Fruit fly (Drosophila melanogaster) whole organism, embryonic: ENCODE data around the gene CG10337.

Source experiments
- CG11085 ChIP-seq: fragments of 200-800 bp; sonication (Bioruptor generic); IDR thresholded peaks from 2 replicates; pipeline ENCODE4 v1.3.6; 2022; ENCODE audit warnings: missing biosample characterization, missing genetic modification characterization
- CG11247 ChIP-seq: fragments of 200-800 bp; sonication (Bioruptor generic); IDR thresholded peaks from 2 replicates; pipeline ENCODE4 v1.3.6; 2022; ENCODE audit warnings: missing biosample characterization, missing genetic modification characterization
- CG11504 ChIP-seq: fragments of 200-800 bp; sonication (Bioruptor generic); optimal IDR thresholded peaks from 3 replicates; lab custom pipeline; 2019; ENCODE audit warnings: missing biosample characterization, mild to moderate bottlenecking, missing genetic modification characterization, moderate library complexity
- CG12071 ChIP-seq: fragments of 200-800 bp; sonication (Bioruptor generic); optimal IDR thresholded peaks from 3 replicates; lab custom pipeline; 2018; ENCODE audit warnings: missing biosample characterization, mild to moderate bottlenecking, missing genetic modification characterization
- CG14050 ChIP-seq: fragments of 200-800 bp; sonication (Bioruptor generic); IDR thresholded peaks from 3 replicates; pipeline ENCODE4 v1.3.6; 2022; ENCODE audit warnings: missing biosample characterization, missing genetic modification characterization
- CG16815 ChIP-seq: fragments of 200-800 bp; sonication (Bioruptor generic); optimal IDR thresholded peaks from 3 replicates; lab custom pipeline; 2017; ENCODE audit warnings: missing biosample characterization, mild to moderate bottlenecking, missing genetic modification characterization
- CG1832 ChIP-seq: fragments of 200-800 bp; sonication (Bioruptor generic); optimal IDR thresholded peaks from 2 replicates; lab custom pipeline; 2017; ENCODE audit warnings: missing biosample characterization, mild to moderate bottlenecking, missing genetic modification characterization, inconsistent platforms
- CG2202 ChIP-seq: fragments of 200-800 bp; sonication (Bioruptor generic); optimal IDR thresholded peaks from 2 replicates; lab custom pipeline; 2018; ENCODE audit warnings: missing biosample characterization, mild to moderate bottlenecking, missing genetic modification characterization
- CG31365 ChIP-seq: fragments of 200-800 bp; sonication (Bioruptor generic); optimal IDR thresholded peaks from 2 replicates; lab custom pipeline; 2018; ENCODE audit warnings: missing biosample characterization, mild to moderate bottlenecking, missing genetic modification characterization
- CG31441 ChIP-seq: fragments of 200-800 bp; sonication (Bioruptor generic); IDR thresholded peaks from 2 replicates; pipeline ENCODE4 v1.3.6; 2022; ENCODE audit warnings: missing biosample characterization, missing genetic modification characterization
- CG33213 ChIP-seq: fragments of 200-800 bp; sonication (Bioruptor generic); optimal IDR thresholded peaks from 3 replicates; lab custom pipeline; 2016; ENCODE audit warnings: missing biosample characterization, missing genetic modification characterization
- CG3995 ChIP-seq: fragments of 200-800 bp; sonication (Bioruptor generic); optimal IDR thresholded peaks from 3 replicates; lab custom pipeline; 2016; ENCODE audit warnings: missing biosample characterization, missing genetic modification characterization
- CG5953 ChIP-seq: fragments of 200-800 bp; sonication (Bioruptor generic); IDR thresholded peaks from 2 replicates; pipeline ENCODE4 v1.3.6; 2022; ENCODE audit warnings: missing biosample characterization, missing genetic modification characterization
- CG6254 ChIP-seq: fragments of 200-800 bp; sonication (Bioruptor generic); optimal IDR thresholded peaks from 3 replicates; lab custom pipeline; 2017; ENCODE audit warnings: mild to moderate bottlenecking, missing biosample characterization, missing genetic modification reagents, missing genetic modification characterization
- CG6654 ChIP-seq: fragments of 200-800 bp; sonication (Bioruptor generic); optimal IDR thresholded peaks from 2 replicates; lab custom pipeline; 2017; ENCODE audit warnings: missing biosample characterization, mild to moderate bottlenecking, missing genetic modification characterization
- CG6689 ChIP-seq: fragments of 200-800 bp; sonication (Bioruptor generic); IDR thresholded peaks from 2 replicates; pipeline ENCODE4 v1.3.6; 2022; ENCODE audit warnings: missing biosample characterization, missing genetic modification characterization
- CG7987 ChIP-seq: fragments of 200-800 bp; sonication (Bioruptor generic); optimal IDR thresholded peaks from 2 replicates; lab custom pipeline; 2018; ENCODE audit warnings: missing biosample characterization, mild to moderate bottlenecking, missing genetic modification characterization, moderate library complexity
- CG8290 ChIP-seq, 3 experiments: fragments of 200-800 bp; sonication (Bioruptor generic); optimal IDR thresholded peaks; 2 replicates each; lab custom pipeline; 2016 to 2019; ENCODE audit warnings: missing biosample characterization in 3 of 3, missing genetic modification characterization in 3 of 3, mild to moderate bottlenecking in 2 of 3, moderate library complexity in 1 of 3
- CG8765 ChIP-seq: fragments of 200-800 bp; sonication (Bioruptor generic); IDR thresholded peaks from 2 replicates; pipeline ENCODE4 v1.3.6; 2022; ENCODE audit warnings: missing biosample characterization, missing genetic modification characterization
- Dad ChIP-seq: fragments of 200-800 bp; sonication (Bioruptor generic); optimal IDR thresholded peaks from 3 replicates; lab custom pipeline; 2016; ENCODE audit warnings: missing biosample characterization, missing genetic modification characterization
- Deaf1 ChIP-seq: fragments of 200-800 bp; optimal IDR thresholded peaks from 3 replicates; lab custom pipeline; 2019; ENCODE audit warnings: missing biosample characterization, mild to moderate bottlenecking, missing genetic modification characterization, moderate library complexity
- Dek ChIP-seq: fragments of 200-800 bp; sonication (Bioruptor generic); optimal IDR thresholded peaks from 3 replicates; lab custom pipeline; 2019; ENCODE audit warnings: missing biosample characterization, mild to moderate bottlenecking, missing genetic modification characterization, moderate library complexity
- Doc2 ChIP-seq: fragments of 200-800 bp; sonication (Bioruptor generic); IDR thresholded peaks from 2 replicates; pipeline ENCODE4 v1.3.6; 2022; ENCODE audit warnings: missing biosample characterization, missing genetic modification characterization
- Gsc ChIP-seq: fragments of 200-800 bp; sonication (Bioruptor generic); IDR thresholded peaks from 2 replicates; pipeline ENCODE4 v1.3.6; 2022; ENCODE audit warnings: missing biosample characterization, missing genetic modification characterization
- HmgZ ChIP-seq: fragments of 200-800 bp; sonication (Bioruptor generic); optimal IDR thresholded peaks from 2 replicates; lab custom pipeline; 2018; ENCODE audit warnings: missing biosample characterization, mild to moderate bottlenecking, missing genetic modification characterization
- Lhr ChIP-seq: fragments of 200-800 bp; sonication (Bioruptor generic); optimal IDR thresholded peaks from 3 replicates; lab custom pipeline; 2017; ENCODE audit warnings: mild to moderate bottlenecking, missing biosample characterization, missing genetic modification reagents, missing genetic modification characterization
- Med ChIP-seq: fragments of 200-800 bp; sonication (Bioruptor generic); peaks from one replicate; lab custom pipeline; 2016; ENCODE audit warnings: missing biosample characterization, missing genetic modification characterization, mild to moderate bottlenecking, inconsistent platforms, moderate library complexity
- Meics ChIP-seq: fragments of 200-800 bp; sonication (Bioruptor generic); optimal IDR thresholded peaks from 2 replicates; lab custom pipeline; 2017; ENCODE audit warnings: missing biosample characterization, mild to moderate bottlenecking, missing genetic modification characterization
- Side ChIP-seq: fragments of 200-800 bp; sonication (Bioruptor generic); optimal IDR thresholded peaks from 2 replicates; lab custom pipeline; 2016; ENCODE audit warnings: missing biosample characterization, missing genetic modification characterization
- Sin3A ChIP-seq: fragments of >200 bp; optimal IDR thresholded peaks from 2 replicates; lab custom pipeline; 2018
- Sry-β ChIP-seq: fragments of 200-800 bp; sonication (Bioruptor generic); optimal IDR thresholded peaks from 2 replicates; lab custom pipeline; 2018; ENCODE audit warnings: missing biosample characterization, mild to moderate bottlenecking, missing genetic modification characterization, moderate library complexity
- Sry-δ ChIP-seq: fragments of 200-800 bp; sonication (Bioruptor generic); optimal IDR thresholded peaks from 2 replicates; lab custom pipeline; 2016; ENCODE audit warnings: missing biosample characterization, missing genetic modification characterization
- amos ChIP-seq: fragments of 200-800 bp; sonication (Bioruptor generic); IDR thresholded peaks from 2 replicates; pipeline ENCODE4 v1.3.6; 2022; ENCODE audit warnings: missing biosample characterization, missing genetic modification characterization; ENCODE audit not compliant: partially characterized antibody
- ara ChIP-seq: fragments of 200-800 bp; sonication (Bioruptor generic); IDR thresholded peaks from 2 replicates; pipeline ENCODE4 v1.3.6; 2022; ENCODE audit warnings: missing biosample characterization, missing genetic modification characterization
- bbx ChIP-seq: fragments of 200-800 bp; sonication (Bioruptor generic); IDR thresholded peaks from 2 replicates; pipeline ENCODE4 v1.3.6; 2022; ENCODE audit warnings: missing biosample characterization, missing genetic modification characterization; ENCODE audit not compliant: partially characterized antibody
- cad ChIP-seq: fragments of >200 bp; optimal IDR thresholded peaks from 2 replicates; lab custom pipeline; 2017; ENCODE audit warnings: missing biosample characterization, missing genetic modification characterization
- crp ChIP-seq, 2 experiments: fragments of 200-800 bp; sonication (Bioruptor generic); optimal IDR thresholded peaks; 2 replicates in 1 of 2; 3 replicates in 1 of 2; lab custom pipeline; 2017; ENCODE audit warnings: missing biosample characterization in 2 of 2, missing genetic modification characterization in 2 of 2, mild to moderate bottlenecking in 1 of 2, moderate library complexity in 1 of 2
- dmrt99B ChIP-seq: fragments of 200-800 bp; sonication (Bioruptor generic); optimal IDR thresholded peaks from 2 replicates; lab custom pipeline; 2018; ENCODE audit warnings: missing biosample characterization, mild to moderate bottlenecking, missing genetic modification characterization, moderate library complexity
- her ChIP-seq: fragments of 200-800 bp; sonication (Bioruptor generic); optimal IDR thresholded peaks from 2 replicates; lab custom pipeline; 2016; ENCODE audit warnings: missing biosample characterization, missing genetic modification characterization
- insv ChIP-seq, 2 experiments: fragments of 200-800 bp; sonication (Bioruptor generic); optimal IDR thresholded peaks; 3 replicates each; lab custom pipeline; 2016 to 2018; ENCODE audit warnings: missing biosample characterization in 2 of 2, missing genetic modification characterization in 2 of 2
- jumu ChIP-seq: fragments of 200-800 bp; sonication (Bioruptor generic); optimal IDR thresholded peaks from 3 replicates; lab custom pipeline; 2016; ENCODE audit warnings: missing biosample characterization, missing genetic modification characterization
- nom ChIP-seq: fragments of 200-800 bp; sonication (Bioruptor generic); optimal IDR thresholded peaks from 2 replicates; lab custom pipeline; 2017; ENCODE audit warnings: missing biosample characterization, missing genetic modification characterization, mild to moderate bottlenecking, moderate library complexity, missing genetic modification reagents
- pan ChIP-seq, 4 experiments: fragments of >200 bp in 3 of 4; fragments of 200-800 bp in 1 of 4; sonication (Bioruptor generic) in 1 of 4; optimal IDR thresholded peaks in 3 of 4; IDR thresholded peaks in 1 of 4; 2 replicates each; pipeline versions ENCODE4 v1.3.6 to Lab custom; 2017 to 2022; ENCODE audit warnings: missing biosample characterization in 2 of 4, missing genetic modification characterization in 2 of 4, mixed read lengths in 1 of 4
- pho ChIP-seq: fragments of 200-800 bp; sonication (Bioruptor generic); optimal IDR thresholded peaks from 2 replicates; lab custom pipeline; 2016; ENCODE audit warnings: missing biosample characterization, missing genetic modification characterization
- ranshi ChIP-seq: fragments of 200-800 bp; sonication (Bioruptor generic); IDR thresholded peaks from 2 replicates; pipeline ENCODE4 v1.3.6; 2022; ENCODE audit warnings: missing biosample characterization, missing genetic modification characterization
- row ChIP-seq: fragments of 200-800 bp; sonication (Bioruptor generic); IDR thresholded peaks from 3 replicates; pipeline ENCODE4 v1.3.6; 2022; ENCODE audit warnings: missing biosample characterization, missing genetic modification characterization
- shn ChIP-seq: fragments of 200-800 bp; sonication (Bioruptor generic); optimal IDR thresholded peaks from 3 replicates; lab custom pipeline; 2016; ENCODE audit warnings: missing biosample characterization, missing genetic modification characterization
- tna ChIP-seq: fragments of 200-800 bp; sonication (Bioruptor generic); IDR thresholded peaks from 2 replicates; pipeline ENCODE4 v1.3.6; 2022; ENCODE audit warnings: missing biosample characterization, missing genetic modification characterization; ENCODE audit not compliant: partially characterized antibody
- ttk ChIP-seq: fragments of 200-800 bp; sonication (Bioruptor generic); IDR thresholded peaks from 2 replicates; pipeline ENCODE4 v2.1.2; 2022; ENCODE audit warnings: missing biosample characterization, missing genetic modification characterization
- tup ChIP-seq: fragments of 200-800 bp; sonication (Bioruptor generic); optimal IDR thresholded peaks from 2 replicates; lab custom pipeline; 2016; ENCODE audit warnings: missing biosample characterization, mild to moderate bottlenecking, missing genetic modification characterization, moderate library complexity

Gene CG10337

DNA sequence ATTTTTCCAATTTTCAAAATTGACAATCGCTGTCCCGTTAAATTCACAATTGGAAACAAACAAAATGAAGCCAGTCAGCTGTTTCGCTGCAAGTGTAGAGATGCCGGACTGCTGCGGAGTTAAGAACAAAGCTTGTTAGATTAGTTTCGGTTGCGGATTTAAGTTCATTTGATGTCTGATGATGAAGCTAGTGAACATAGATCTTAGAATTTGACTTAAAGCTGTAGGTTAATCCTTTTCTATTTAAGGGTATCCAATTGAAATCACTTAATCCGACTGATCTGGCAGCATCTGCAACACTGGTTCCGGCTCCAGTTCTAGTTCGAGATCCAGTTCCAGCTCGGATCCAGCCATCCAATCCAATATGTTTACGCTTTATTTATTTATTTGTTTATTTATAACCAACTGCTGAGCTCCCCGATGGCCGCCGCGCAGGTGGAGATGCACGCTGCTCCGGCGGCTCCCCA lies 37.2 kb upstream of the CG10337 start, which contains the start of the genes PCNA2 and CG10366 (continued):
- TF ChIP-seq CG31365 (no peak), CG6654 (GFP tag; lab: Kevin White, UChicago) (no peak), CG31441 (GFP tag; lab: Robert Waterston, UW) (peak; percentile 54), CG3995 (GFP tag; lab: Kevin White, UChicago) (peak; percentile 65), CG14050 (no peak), her (GFP tag; lab: Kevin White, UChicago) (peak; percentile 72), Dek (peak; percentile 22), bbx (GFP tag; lab: Robert Waterston, UW) (no peak), CG1832 (no peak), tup (GFP tag; lab: Kevin White, UChicago) (peak; percentile 21), CG6689 (GFP tag; lab: Robert Waterston, UW) (peak; percentile 57), pan (optimal IDR thresholded peaks at IDR 0.05; lab: Kevin White, UChicago) (no peak), pan (GFP tag; optimal IDR thresholded peaks at IDR 0.05 in 1 of 2, IDR thresholded peaks at IDR 0.05 in 1 of 2) (peak in 1 of 2 experiments; percentile 48), ranshi (GFP tag; lab: Robert Waterston, UW) (no peak), CG11247 (GFP tag; lab: Robert Waterston, UW) (no peak), pho (GFP tag; lab: Kevin White, UChicago) (peak; percentile 65), CG2202 (tag; lab: Kevin White, UChicago) (peak; percentile 32), tna (GFP tag; lab: Robert Waterston, UW) (no peak), jumu (GFP tag; lab: Kevin White, UChicago) (peak; percentile 78), CG11085 (GFP tag; lab: Robert Waterston, UW) (no peak), crp (GFP tag; optimal IDR thresholded peaks at IDR 0.05; lab: Kevin White, UChicago) (peak; percentile 86 to 98), CG11504 (tag; lab: Kevin White, UChicago) (peak; percentile 68), Doc2 (GFP tag; lab: Robert Waterston, UW) (no peak), CG12071 (no peak), Sry-β (no peak), CG6254 (GFP tag; lab: Kevin White, UChicago) (peak; percentile 27), Sin3A (lab: Kevin White, UChicago) (peak; percentile 90), ttk (GFP tag; lab: Robert Waterston, UW) (no peak), Gsc (GFP tag; lab: Robert Waterston, UW) (no peak), CG8765 (GFP tag; lab: Robert Waterston, UW) (no peak), insv (GFP tag; optimal IDR thresholded peaks at IDR 0.05; lab: Kevin White, UChicago) (peak in 1 of 2 experiments; percentile 87), CG33213 (peak; percentile 89), Dad (GFP tag; lab: Kevin White, UChicago) (peak; percentile 69), CG16815 (peak; percentile 5), CG8290 (GFP tag; optimal IDR thresholded peaks at IDR 0.05; lab: Kevin White, UChicago) (peak; percentile 78), CG8290 (tag; optimal IDR thresholded peaks at IDR 0.05; lab: Kevin White, UChicago) (peak; percentile 60 to 76), Med (GFP tag; lab: Kevin White, UChicago) (peak; percentile 95), Meics (GFP tag; lab: Kevin White, UChicago) (peak; percentile 56), row (GFP tag; lab: Robert Waterston, UW) (peak; percentile 85), Sry-δ (GFP tag; lab: Kevin White, UChicago) (peak; percentile 55), Side (GFP tag; lab: Kevin White, UChicago) (peak; percentile 71), HmgZ (peak; percentile 86), CG7987 (GFP tag; lab: Kevin White, UChicago) (peak; percentile 33), cad (GFP tag; lab: Kevin White, UChicago) (no peak), Lhr (peak; percentile 96), Deaf1 (tag; lab: Kevin White, UChicago) (no peak), ara (GFP tag; lab: Robert Waterston, UW) (peak; percentile 51; the same call in 1 of the 2 replicates), CG5953 (no peak), nom (peak; percentile 38), dmrt99B (tag; lab: Kevin White, UChicago) (peak; percentile 46), amos (peak; percentile 58; the same call in 1 of the 2 replicates), shn (GFP tag; lab: Kevin White, UChicago) (peak; percentile 74)
